Worm (Caenorhabditis elegans): ENCODE results near the gene wdr-83.
A peak's percentile ranks its signal among the peaks of the same experiment; 100 is the strongest.

wdr-83 gene

DNA sequence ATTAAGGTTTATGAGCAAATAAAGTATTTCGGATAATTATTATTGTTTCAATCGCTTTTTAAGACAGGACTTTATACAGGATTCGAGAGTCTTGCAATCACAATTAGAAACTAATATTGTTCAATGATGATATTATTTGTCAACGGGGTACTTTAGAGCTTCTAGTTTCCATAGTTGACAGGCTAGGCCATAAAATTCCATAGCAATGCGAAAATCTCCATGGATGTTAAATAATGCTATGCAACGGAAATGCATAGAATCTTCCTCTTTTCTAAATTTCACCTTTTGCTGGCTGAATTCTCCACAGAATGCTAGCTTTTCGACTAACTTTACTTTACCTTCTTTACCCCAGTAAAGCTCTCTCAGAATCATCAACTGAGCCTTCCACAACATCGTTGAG lies 23.5 kb downstream of the wdr-83 start, which contains the start of gene F59A6.3:
Gene F59A6.3 (plus strand): TSS at position 301 of the 400 bp plus-strand sequence.
- TF ChIP-seq ceh-9 (tag; optimal IDR thresholded peaks at IDR 0.05) (no peak), egl-5 (tag; optimal IDR thresholded peaks at IDR 0.05) (no peak), eor-1 (tag; optimal IDR thresholded peaks at IDR 0.05) (no peak), nhr-76 (tag; optimal IDR thresholded peaks at IDR 0.05) (no peak), fkh-10 (GFP tag; optimal IDR thresholded peaks at IDR 0.05) (no peak), daf-12 (tag; optimal IDR thresholded peaks at IDR 0.05) (no peak), nhr-25 (tag; optimal IDR thresholded peaks at IDR 0.05) (no peak), nhr-43 (tag; optimal IDR thresholded peaks at IDR 0.05; ENCODE audit: poor library complexity, severe bottlenecking) (no peak), nhr-11 (tag; optimal IDR thresholded peaks at IDR 0.05) (no peak), lin-39 (tag; optimal IDR thresholded peaks at IDR 0.05) (no peak), unc-39 (tag; optimal IDR thresholded peaks at IDR 0.05) (no peak), nhr-28 (tag; optimal IDR thresholded peaks at IDR 0.05) (no peak), fkh-2 (tag; optimal IDR thresholded peaks at IDR 0.05) (no peak), unc-62 (GFP tag; optimal IDR thresholded peaks at IDR 0.05) (no peak), nhr-237 (tag; optimal IDR thresholded peaks at IDR 0.05) (no peak), aly-2 (tag; optimal IDR thresholded peaks at IDR 0.05) (no peak), ama-1 (optimal IDR thresholded peaks at IDR 0.05) (no peak), ceh-16 (tag; optimal IDR thresholded peaks at IDR 0.05) (no peak)

DNA sequence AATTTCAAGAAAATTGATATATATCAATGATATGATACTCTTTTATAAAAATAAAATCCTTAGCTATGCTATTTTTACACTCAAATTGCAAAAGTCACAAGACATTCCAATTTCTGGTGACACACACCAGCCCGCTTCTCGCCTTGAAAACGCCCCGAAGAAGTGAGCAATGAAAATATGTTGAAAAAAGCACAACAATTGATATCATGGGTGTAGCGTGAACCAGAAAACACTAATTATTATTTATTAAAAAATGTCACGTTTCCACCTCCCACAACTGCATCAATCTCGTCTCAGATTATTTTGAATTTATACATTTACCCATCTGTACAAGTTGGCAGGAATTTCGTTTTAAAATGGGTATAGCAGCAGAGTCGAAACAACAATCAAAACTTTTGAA lies 26.7 kb downstream of the wdr-83 start, which contains the start of gene F59A6.4:
Gene F59A6.4 (plus strand): TSS at position 301 of the 400 bp plus-strand sequence.
- TF ChIP-seq fkh-10 (GFP tag; optimal IDR thresholded peaks at IDR 0.05): no peak
- TF ChIP-seq ceh-16 (tag; optimal IDR thresholded peaks at IDR 0.05): no peak
- no peak for TF ChIP-seq aly-2 (tag; optimal IDR thresholded peaks at IDR 0.05)
- TF ChIP-seq egl-5 (tag; optimal IDR thresholded peaks at IDR 0.05): no peak
- no peak for TF ChIP-seq mdl-1 (tag; optimal IDR thresholded peaks at IDR 0.05)
- TF ChIP-seq fos-1 (tag; optimal IDR thresholded peaks at IDR 0.05): no peak
- no peak for TF ChIP-seq unc-62 (GFP tag; optimal IDR thresholded peaks at IDR 0.05)
- TF ChIP-seq snpc-4 (tag; optimal IDR thresholded peaks at IDR 0.05): no peak
- no peak for TF ChIP-seq eor-1 (tag; optimal IDR thresholded peaks at IDR 0.05)
- TF ChIP-seq lsy-12 (tag; optimal IDR thresholded peaks at IDR 0.05): no peak
- TF ChIP-seq zag-1 (tag; optimal IDR thresholded peaks at IDR 0.05): no peak
- no peak for TF ChIP-seq R02D3.7 (tag; optimal IDR thresholded peaks at IDR 0.05)
- no peak for TF ChIP-seq pqm-1 (tag; optimal IDR thresholded peaks at IDR 0.05)

DNA sequence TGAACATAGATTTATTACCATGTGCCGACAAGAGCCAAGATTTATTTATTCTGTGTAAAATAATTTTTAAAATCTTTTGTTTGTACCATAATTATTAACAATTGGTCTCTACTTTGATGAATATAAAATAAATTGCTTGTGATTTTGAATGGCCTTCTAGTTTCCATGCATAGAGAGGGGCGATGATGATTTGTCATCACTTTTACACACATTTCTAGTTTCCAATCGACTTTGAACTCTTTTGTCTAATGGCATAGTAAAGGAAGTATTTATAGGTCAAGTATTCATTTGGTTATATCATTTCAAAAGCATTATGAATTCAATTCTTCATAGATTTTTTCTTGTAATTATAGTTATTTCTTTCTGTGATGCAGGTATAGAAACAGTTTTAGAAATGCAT lies 27.9 kb downstream of the wdr-83 start, which contains the start of gene F59A6.10:
Gene F59A6.10 (plus strand): TSS at position 301 of the 400 bp plus-strand sequence.
- TF ChIP-seq tbx-2 (tag; optimal IDR thresholded peaks at IDR 0.05) (no peak), ztf-4 (tag; optimal IDR thresholded peaks at IDR 0.05) (no peak), fkh-10 (GFP tag; optimal IDR thresholded peaks at IDR 0.05) (no peak), sea-2 (GFP tag; optimal IDR thresholded peaks at IDR 0.05) (no peak), nhr-23 (tag; optimal IDR thresholded peaks at IDR 0.05) (no peak), fos-1 (tag; optimal IDR thresholded peaks at IDR 0.05) (no peak), R02D3.7 (tag; optimal IDR thresholded peaks at IDR 0.05) (no peak), ZK546.5 (tag; optimal IDR thresholded peaks at IDR 0.05) (no peak), nhr-11 (tag; optimal IDR thresholded peaks at IDR 0.05) (no peak), nhr-25 (tag; optimal IDR thresholded peaks at IDR 0.05) (no peak), mdl-1 (tag; optimal IDR thresholded peaks at IDR 0.05) (no peak), ceh-82 (tag; optimal IDR thresholded peaks at IDR 0.05) (no peak)

DNA sequence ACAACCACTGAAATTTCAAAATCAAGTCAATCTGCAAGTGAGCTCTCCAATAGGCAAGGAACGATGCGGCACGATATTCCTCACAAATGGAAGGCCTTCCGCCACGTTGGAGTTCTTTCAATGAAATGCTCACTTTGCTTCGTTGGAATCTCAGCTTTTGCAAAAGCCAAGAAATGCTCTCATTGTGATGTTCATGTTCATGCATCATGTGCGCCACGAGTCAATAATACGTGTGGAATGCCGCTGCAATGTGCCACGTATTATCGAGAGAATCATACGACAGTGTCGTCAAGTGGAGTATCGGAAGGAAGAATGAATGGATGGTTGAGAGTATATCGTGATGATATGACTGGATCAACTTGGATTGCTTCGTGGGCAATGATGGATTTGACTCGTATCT lies 29.6 kb downstream of the wdr-83 start:
- no peak for TF ChIP-seq hmg-11 (tag; optimal IDR thresholded peaks at IDR 0.05)
- TF ChIP-seq skn-1 (tag; optimal IDR thresholded peaks at IDR 0.05): no peak
- TF ChIP-seq fkh-10 (GFP tag; optimal IDR thresholded peaks at IDR 0.05): no peak
- TF ChIP-seq jun-1 (tag; optimal IDR thresholded peaks at IDR 0.05): no peak
- TF ChIP-seq elt-2 (tag; optimal IDR thresholded peaks at IDR 0.05): no peak
- no peak for TF ChIP-seq sea-2 (GFP tag; optimal IDR thresholded peaks at IDR 0.05)
- TF ChIP-seq unc-39 (tag; optimal IDR thresholded peaks at IDR 0.05): no peak
- no peak for TF ChIP-seq elt-3 (tag; optimal IDR thresholded peaks at IDR 0.05)
- no peak for TF ChIP-seq snpc-4 (tag; optimal IDR thresholded peaks at IDR 0.05)

DNA sequence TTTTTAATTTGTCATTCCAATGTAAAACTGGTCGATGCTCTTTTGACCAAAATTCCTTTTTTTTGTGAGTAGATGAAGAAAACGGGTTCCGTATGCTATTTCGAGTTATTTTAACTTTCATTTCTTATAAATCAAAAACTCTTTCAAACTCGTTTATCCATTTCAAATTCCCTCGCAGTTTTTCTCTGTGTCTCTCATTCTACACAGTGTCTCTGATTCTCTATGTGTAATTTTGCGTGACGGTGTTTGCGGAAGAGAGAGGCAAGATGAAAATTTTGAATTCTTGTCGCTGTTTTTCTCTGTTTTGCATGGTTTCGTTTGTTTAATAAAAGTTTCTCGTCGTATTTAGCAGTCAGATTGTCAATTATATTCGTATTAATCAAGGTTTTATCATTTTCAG lies 32.4 kb downstream of the wdr-83 start, which contains the start of gene citk-2:
Gene citk-2 (plus strand): TSS at position 399 of the 400 bp plus-strand sequence.
- TF ChIP-seq nhr-11 (tag; optimal IDR thresholded peaks at IDR 0.05) (no peak), R02D3.7 (tag; optimal IDR thresholded peaks at IDR 0.05) (peak; percentile 66), nhr-43 (tag; optimal IDR thresholded peaks at IDR 0.05; ENCODE audit: poor library complexity, severe bottlenecking) (peak; percentile 90), skn-1 (tag; optimal IDR thresholded peaks at IDR 0.05) (peak; percentile 79), ceh-82 (tag; optimal IDR thresholded peaks at IDR 0.05) (peak; percentile 75), lsy-12 (tag; optimal IDR thresholded peaks at IDR 0.05) (peak; percentile 61), egl-5 (tag; optimal IDR thresholded peaks at IDR 0.05) (peak; percentile 75), nhr-77 (tag; optimal IDR thresholded peaks at IDR 0.05) (no peak), fkh-10 (GFP tag; optimal IDR thresholded peaks at IDR 0.05) (peak; percentile 24), fos-1 (tag; optimal IDR thresholded peaks at IDR 0.05) (no peak), lin-39 (tag; optimal IDR thresholded peaks at IDR 0.05) (peak; percentile 51), nhr-23 (tag; optimal IDR thresholded peaks at IDR 0.05) (peak; percentile 92), ztf-11 (tag; optimal IDR thresholded peaks at IDR 0.05) (no peak), jun-1 (tag; optimal IDR thresholded peaks at IDR 0.05) (peak; percentile 66), nhr-67 (tag; optimal IDR thresholded peaks at IDR 0.05) (peak; percentile 5), lin-15B (tag; optimal IDR thresholded peaks at IDR 0.05) (peak; percentile 74), pqm-1 (tag; optimal IDR thresholded peaks at IDR 0.05) (peak; percentile 19), nhr-25 (tag; optimal IDR thresholded peaks at IDR 0.05) (peak; percentile 89), mml-1 (tag; optimal IDR thresholded peaks at IDR 0.05) (no peak)

Data from whole organism, L3 larva.